Worm (Caenorhabditis elegans) whole organism, L1 larva: ENCODE measurements around the gene K06A9.2.

Experiments used
- lin-39 ChIP-seq: fragments of 150-350 bp; optimal IDR thresholded peaks from 2 replicates; lab custom pipeline; 2014; ENCODE audit warnings: missing biosample characterization, missing genetic modification reagents, missing genetic modification characterization
- nhr-77 ChIP-seq: fragments of 150-350 bp; optimal IDR thresholded peaks from 2 replicates; lab custom pipeline; 2014; ENCODE audit warnings: missing biosample characterization, missing genetic modification characterization
- zag-1 ChIP-seq: fragments of 150-350 bp; optimal IDR thresholded peaks from 2 replicates; lab custom pipeline; 2014; ENCODE audit warnings: missing biosample characterization, missing genetic modification characterization

ce11 chrX:1538830-1539229, 2.7 kb downstream of the K06A9.2 start:
- TF ChIP-seq zag-1 (tag; lab: Kevin White, UChicago) (no peak), lin-39 (tag; lab: Kevin White, UChicago) (no peak), nhr-77 (no peak)
